Worm (Caenorhabditis elegans) whole organism, young adult: Measurements from ENCODE around the gene prdm-14.

ENCODE experiments used
- F33H1.4 ChIP-seq: fragments of 200-800 bp; sonication (Bioruptor generic); IDR thresholded peaks from 2 replicates; pipeline ENCODE4 v1.3.6; 2022; ENCODE audit warnings: missing genetic modification reagents, missing genetic modification characterization, missing compliant biosample characterization
- Y79H2A.3 ChIP-seq: fragments of 200-800 bp; sonication (Bioruptor generic); conservative IDR thresholded peaks from 2 replicates; pipeline ENCODE4 v1.3.6; 2022; ENCODE audit warnings: missing genetic modification reagents, missing genetic modification characterization, missing compliant biosample characterization
- ama-1 ChIP-seq, 3 experiments: fragments of 150-350 bp in 1 of 3; sonication (generic microtip) in 2 of 3; optimal IDR thresholded peaks; 2 replicates each; lab custom pipeline; 2014 to 2018; ENCODE audit warnings: missing biosample characterization in 2 of 3, missing genetic modification characterization in 2 of 3, missing genetic modification reagents in 2 of 3
- ccch-3 ChIP-seq: fragments of 200-800 bp; sonication (Bioruptor generic); optimal IDR thresholded peaks from 2 replicates; lab custom pipeline; 2018; ENCODE audit warnings: mild to moderate bottlenecking, missing genetic modification characterization, missing compliant biosample characterization
- ceh-79 ChIP-seq: sonication (generic microtip); optimal IDR thresholded peaks from 2 replicates; lab custom pipeline; 2017; ENCODE audit warnings: mild to moderate bottlenecking, missing genetic modification characterization, missing compliant biosample characterization
- ceh-91 ChIP-seq: fragments of 200-800 bp; sonication (Bioruptor generic); IDR thresholded peaks from 2 replicates; pipeline ENCODE4 v1.3.6; 2022; ENCODE audit warnings: missing genetic modification reagents, missing genetic modification characterization, missing compliant biosample characterization
- egl-44 ChIP-seq: fragments of 200-800 bp; sonication (Bioruptor generic); IDR thresholded peaks from 2 replicates; pipeline ENCODE4 v1.3.6; 2022; ENCODE audit warnings: missing genetic modification reagents, missing genetic modification characterization, missing compliant biosample characterization
- hmg-20 ChIP-seq: fragments of 200-800 bp; sonication (Bioruptor generic); IDR thresholded peaks from 2 replicates; pipeline ENCODE4 v1.3.6; 2022; ENCODE audit warnings: missing genetic modification reagents, missing genetic modification characterization, missing compliant biosample characterization
- lin-26 ChIP-seq: fragments of 200-800 bp; sonication (Bioruptor generic); IDR thresholded peaks from 2 replicates; pipeline ENCODE4 v1.3.6; 2022; ENCODE audit warnings: missing genetic modification reagents, missing genetic modification characterization, missing compliant biosample characterization
- lin-35 ChIP-seq, 3 experiments: fragments of 150-350 bp in 2 of 3; sonication (generic microtip) in 1 of 3; optimal IDR thresholded peaks; 2 replicates each; lab custom pipeline; 2014 to 2018; ENCODE audit warnings: missing biosample characterization in 3 of 3, missing genetic modification characterization in 3 of 3, missing genetic modification reagents in 3 of 3
- tbp1 ChIP-seq: fragments of 200-800 bp; sonication (Bioruptor generic); optimal IDR thresholded peaks from 2 replicates; lab custom pipeline; 2018; ENCODE audit warnings: mild to moderate bottlenecking, missing genetic modification characterization, missing compliant biosample characterization

DNA sequence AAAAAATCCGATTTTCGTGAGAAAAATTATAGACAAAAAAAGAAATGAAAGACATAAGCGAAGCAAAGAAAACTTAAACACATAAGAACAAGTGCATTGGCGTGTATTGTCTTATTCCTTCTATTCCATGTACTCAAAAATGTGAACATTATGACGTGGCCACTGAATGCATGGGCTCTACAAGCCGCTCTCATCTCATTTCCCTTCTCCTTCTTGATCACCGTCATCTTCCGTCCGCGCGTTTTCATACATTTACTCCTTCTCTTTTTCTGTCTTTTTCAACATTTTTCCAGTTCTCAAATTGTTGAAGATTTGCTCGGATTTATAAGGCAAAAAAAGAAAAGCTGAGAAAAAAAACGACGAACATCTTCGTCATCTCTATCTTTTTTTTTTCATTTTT, 31.6 kb upstream of the prdm-14 start:
- no peak for TF ChIP-seq ceh-91 (GFP tag; lab: Robert Waterston, UW)
- no peak for TF ChIP-seq Y79H2A.3 (GFP tag; lab: Robert Waterston, UW)
- TF ChIP-seq ama-1 (optimal IDR thresholded peaks at IDR 0.05; lab: Kevin White, UChicago), result no peak
- TF ChIP-seq ama-1 (GFP tag; optimal IDR thresholded peaks at IDR 0.05; lab: Kevin White, UChicago), result no peak
- no peak for TF ChIP-seq hmg-20 (GFP tag; lab: Robert Waterston, UW)
- no peak for TF ChIP-seq tbp1 (GFP tag; lab: Kevin White, UChicago)
- TF ChIP-seq F33H1.4 (GFP tag; lab: Robert Waterston, UW), result no peak
- no peak for TF ChIP-seq ceh-79 (tag; lab: Kevin White, UChicago)
- no peak for TF ChIP-seq egl-44 (GFP tag; lab: Robert Waterston, UW)
- TF ChIP-seq ccch-3 (GFP tag; lab: Kevin White, UChicago), result no peak
- TF ChIP-seq lin-35 (GFP tag; optimal IDR thresholded peaks at IDR 0.05; lab: Kevin White, UChicago), result no peak
- TF ChIP-seq lin-26, result no peak
